Fruit fly (Drosophila melanogaster) whole organism, wandering third instar larva: Measurements from ENCODE around the gene neo.

Experiments
- Abd-B ChIP-seq: fragments of >200 bp; optimal IDR thresholded peaks from 2 replicates; lab custom pipeline; 2017; ENCODE audit warnings: missing biosample characterization, missing genetic modification characterization
- CG9705 ChIP-seq: fragments of 200-800 bp; sonication (Bioruptor generic); optimal IDR thresholded peaks from 2 replicates; lab custom pipeline; 2018; ENCODE audit warnings: missing biosample characterization, mild to moderate bottlenecking, missing genetic modification characterization
- Dfd ChIP-seq: fragments of >200 bp; optimal IDR thresholded peaks from 2 replicates; lab custom pipeline; 2017; ENCODE audit warnings: missing biosample characterization, missing genetic modification characterization
- Dif ChIP-seq: fragments of 200-275, 200-300 bp; sonication (Bioruptor generic); optimal IDR thresholded peaks from 2 replicates; lab custom pipeline; 2018; ENCODE audit warnings: missing biosample characterization, missing genetic modification characterization; ENCODE audit not compliant: partially characterized antibody
- GATAd ChIP-seq: sonication (Bioruptor generic); optimal IDR thresholded peaks from 2 replicates; lab custom pipeline; 2016; ENCODE audit warnings: missing biosample characterization, missing genetic modification characterization
- HLH106 ChIP-seq: fragments of 200-800 bp; optimal IDR thresholded peaks from 3 replicates; lab custom pipeline; 2019; ENCODE audit warnings: missing biosample characterization, mild to moderate bottlenecking, missing genetic modification characterization, moderate library complexity
- Hnf4 ChIP-seq: fragments of 200-800 bp; sonication (Bioruptor generic); optimal IDR thresholded peaks from 2 replicates; lab custom pipeline; 2016; ENCODE audit warnings: missing biosample characterization, mild to moderate bottlenecking, missing genetic modification characterization
- Jra ChIP-seq: sonication (Bioruptor generic); optimal IDR thresholded peaks from 2 replicates; lab custom pipeline; 2016; ENCODE audit warnings: missing biosample characterization, missing genetic modification characterization
- Myc ChIP-seq: fragments of >200 bp; optimal IDR thresholded peaks from 2 replicates; lab custom pipeline; 2017
- N ChIP-seq: fragments of >200 bp; optimal IDR thresholded peaks from 2 replicates; lab custom pipeline; 2018; ENCODE audit warnings: missing biosample characterization, missing external identifiers, missing genetic modification characterization
- OdsH ChIP-seq: fragments of 200-800 bp; sonication (Bioruptor generic); optimal IDR thresholded peaks from 2 replicates; lab custom pipeline; 2016; ENCODE audit warnings: missing biosample characterization, mild to moderate bottlenecking, missing genetic modification characterization
- Rel ChIP-seq, 2 experiments: fragments of 200-800 bp; sonication (Bioruptor generic) in 1 of 2; optimal IDR thresholded peaks; 2 replicates in 1 of 2; 3 replicates in 1 of 2; lab custom pipeline; 2016 to 2019; ENCODE audit warnings: mild to moderate bottlenecking in 2 of 2, missing biosample characterization in 2 of 2, missing genetic modification characterization in 2 of 2, moderate library complexity in 1 of 2
- Sp1 ChIP-seq: fragments of 200-800 bp; sonication (Bioruptor generic); optimal IDR thresholded peaks from 3 replicates; lab custom pipeline; 2019; ENCODE audit warnings: missing biosample characterization, mild to moderate bottlenecking, missing genetic modification characterization, moderate library complexity
- br ChIP-seq: fragments of 200-800 bp; sonication (Bioruptor generic); optimal IDR thresholded peaks from 2 replicates; lab custom pipeline; 2016; ENCODE audit warnings: missing biosample characterization, missing genetic modification characterization
- brk ChIP-seq: fragments of 200-800 bp; sonication (Bioruptor generic); optimal IDR thresholded peaks from 2 replicates; lab custom pipeline; 2016; ENCODE audit warnings: missing biosample characterization, mild to moderate bottlenecking, missing genetic modification characterization
- dl ChIP-seq, 2 experiments: fragments of 175-275, 200-275 bp in 1 of 2; fragments of 200-275 bp in 1 of 2; sonication (Bioruptor generic); optimal IDR thresholded peaks; lab custom pipeline; 2018; ENCODE audit warnings: mild to moderate bottlenecking in 2 of 2, missing biosample characterization in 2 of 2, missing genetic modification characterization in 2 of 2, moderate library complexity in 2 of 2; ENCODE audit not compliant: partially characterized antibody in 2 of 2, insufficient read depth in 1 of 2
- dmrt93B ChIP-seq: fragments of 200-800 bp; sonication (Bioruptor generic); optimal IDR thresholded peaks from 2 replicates; lab custom pipeline; 2018; ENCODE audit warnings: missing biosample characterization, mild to moderate bottlenecking, missing genetic modification characterization
- dsf ChIP-seq: sonication (Bioruptor generic); optimal IDR thresholded peaks from 2 replicates; lab custom pipeline; 2016; ENCODE audit warnings: missing biosample characterization, missing genetic modification characterization, borderline replicate concordance
- ey ChIP-seq: fragments of 200-800 bp; sonication (Bioruptor generic); optimal IDR thresholded peaks from 2 replicates; lab custom pipeline; 2016; ENCODE audit warnings: missing biosample characterization, missing genetic modification characterization
- foxo ChIP-seq, 2 experiments: fragments of 200-800 bp; sonication (Bioruptor generic); optimal IDR thresholded peaks; 2 replicates in 1 of 2; 3 replicates in 1 of 2; lab custom pipeline; 2016 to 2017; ENCODE audit warnings: missing biosample characterization in 2 of 2, missing genetic modification characterization in 2 of 2
- fru ChIP-seq: fragments of 200-800 bp; sonication (Bioruptor generic); optimal IDR thresholded peaks from 3 replicates; lab custom pipeline; 2016; ENCODE audit warnings: missing biosample characterization, mild to moderate bottlenecking, missing genetic modification characterization
- h ChIP-seq: fragments of 200-800 bp; sonication (Bioruptor generic); optimal IDR thresholded peaks from 3 replicates; lab custom pipeline; 2016; ENCODE audit warnings: missing biosample characterization, mild to moderate bottlenecking, missing genetic modification characterization
- jim ChIP-seq: fragments of 175-275, 200-325 bp; sonication (Bioruptor generic); optimal IDR thresholded peaks from 2 replicates; lab custom pipeline; 2016; ENCODE audit warnings: missing biosample characterization, mild to moderate bottlenecking, missing genetic modification characterization
- pan ChIP-seq: fragments of >200 bp; optimal IDR thresholded peaks from 2 replicates; lab custom pipeline; 2017
- psq ChIP-seq: fragments of 200-800 bp; sonication (Bioruptor generic); optimal IDR thresholded peaks from 3 replicates; lab custom pipeline; 2017; ENCODE audit warnings: missing biosample characterization, mild to moderate bottlenecking, missing genetic modification characterization, moderate library complexity
- rgr ChIP-seq: fragments of 200-800 bp; sonication (Bioruptor generic); optimal IDR thresholded peaks from 3 replicates; lab custom pipeline; 2016; ENCODE audit warnings: missing biosample characterization, mild to moderate bottlenecking, missing genetic modification characterization
- sage ChIP-seq: fragments of 200-800 bp; sonication (Bioruptor generic); optimal IDR thresholded peaks from 2 replicates; lab custom pipeline; 2016; ENCODE audit warnings: missing biosample characterization, mild to moderate bottlenecking, missing genetic modification characterization
- sv ChIP-seq: fragments of 200-800 bp; sonication (Bioruptor generic); optimal IDR thresholded peaks from 3 replicates; lab custom pipeline; 2016; ENCODE audit warnings: missing biosample characterization, missing genetic modification characterization
- tai ChIP-seq: sonication (Bioruptor generic); optimal IDR thresholded peaks from 2 replicates; lab custom pipeline; 2016; ENCODE audit warnings: missing biosample characterization, missing genetic modification characterization
- usp ChIP-seq: fragments of >200 bp; optimal IDR thresholded peaks from 2 replicates; lab custom pipeline; 2017; ENCODE audit warnings: missing biosample characterization, missing genetic modification characterization
- woc ChIP-seq: sonication (Bioruptor generic); optimal IDR thresholded peaks from 2 replicates; lab custom pipeline; 2016; ENCODE audit warnings: missing biosample characterization, mild to moderate bottlenecking, missing genetic modification characterization

The neo gene

dm6 chr3R:29775755-29776686 lies 42.9 kb upstream of the neo start:
- TF ChIP-seq tai (GFP tag; lab: Kevin White, UChicago), result no peak
- no peak for TF ChIP-seq jim (GFP tag; lab: Kevin White, UChicago)
- TF ChIP-seq dmrt93B (GFP tag; lab: Kevin White, UChicago), result no peak
- TF ChIP-seq Rel (GFP tag; optimal IDR thresholded peaks at IDR 0.05; lab: Kevin White, UChicago), result no peak
- peak; percentile 98 for TF ChIP-seq Rel (tag; optimal IDR thresholded peaks at IDR 0.05; lab: Kevin White, UChicago)
- peak in 1 of 2 experiments; percentile 9 for TF ChIP-seq foxo (GFP tag; optimal IDR thresholded peaks at IDR 0.05; lab: Kevin White, UChicago)
- TF ChIP-seq N (GFP tag; lab: Kevin White, UChicago), result no peak
- peak; percentile 63 for TF ChIP-seq h (GFP tag; lab: Kevin White, UChicago)
- no peak for TF ChIP-seq OdsH (GFP tag; lab: Kevin White, UChicago)
- TF ChIP-seq usp (GFP tag; lab: Kevin White, UChicago), result no peak
- TF ChIP-seq CG9705, result no peak
- TF ChIP-seq, all 38 proteins: peak for 3

DNA sequence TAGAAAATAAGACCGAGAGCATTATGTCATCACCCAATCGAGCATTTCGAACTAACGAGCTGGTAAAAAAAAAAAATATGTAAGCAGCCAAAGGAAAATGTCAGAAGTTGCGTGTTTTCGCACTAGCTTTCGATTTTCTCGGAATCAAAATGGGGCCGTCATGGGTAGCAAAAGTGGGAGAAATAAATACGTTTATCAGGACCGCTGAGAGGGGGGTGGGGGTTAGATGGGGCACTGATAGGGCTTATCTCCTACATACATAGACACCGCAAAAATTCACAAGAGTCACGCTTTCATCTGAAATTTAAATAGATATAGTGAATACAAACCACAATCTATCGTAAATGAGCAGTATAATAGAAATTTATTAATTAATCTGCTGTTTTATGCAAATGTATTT lies 41.7 kb upstream of the neo start:
- TF ChIP-seq Hnf4 (GFP tag; lab: Kevin White, UChicago) (no peak), dl (GFP tag; optimal IDR thresholded peaks at IDR 0.05; lab: Kevin White, UChicago; ENCODE audit: insufficient read depth in 1 of 2, partially characterized antibody in 2 of 2) (no peak), Abd-B (GFP tag; lab: Kevin White, UChicago) (no peak), Sp1 (no peak), dsf (GFP tag; lab: Kevin White, UChicago) (no peak), br (GFP tag; lab: Kevin White, UChicago) (no peak), sage (GFP tag; lab: Kevin White, UChicago) (no peak), Dfd (no peak), GATAd (no peak), OdsH (GFP tag; lab: Kevin White, UChicago) (no peak)

dm6 chr3R:29778139-29778984 lies 40.6 kb upstream of the neo start:
- TF ChIP-seq brk (GFP tag; lab: Kevin White, UChicago) (peak; percentile 0), psq (GFP tag; lab: Kevin White, UChicago) (peak; percentile 34), Sp1 (peak; percentile 17), fru (GFP tag; lab: Kevin White, UChicago) (peak; percentile 54), pan (lab: Kevin White, UChicago) (peak; percentile 38), dmrt93B (GFP tag; lab: Kevin White, UChicago) (peak; percentile 14), Jra (GFP tag; lab: Kevin White, UChicago) (peak; percentile 49), rgr (GFP tag; lab: Kevin White, UChicago) (peak; percentile 41), Dfd (peak; percentile 57), woc (GFP tag; lab: Kevin White, UChicago) (peak; percentile 86), br (GFP tag; lab: Kevin White, UChicago) (peak; percentile 53), Rel (GFP tag; optimal IDR thresholded peaks at IDR 0.05; lab: Kevin White, UChicago) (no peak), Rel (tag; optimal IDR thresholded peaks at IDR 0.05; lab: Kevin White, UChicago) (peak; percentile 83), sv (no peak), HLH106 (tag; lab: Kevin White, UChicago) (peak; percentile 28), h (GFP tag; lab: Kevin White, UChicago) (peak; percentile 33), OdsH (GFP tag; lab: Kevin White, UChicago) (peak; percentile 29), Dif (no peak), foxo (GFP tag; optimal IDR thresholded peaks at IDR 0.05; lab: Kevin White, UChicago) (peak in 1 of 2 experiments; percentile 45), ey (GFP tag; lab: Kevin White, UChicago) (peak; percentile 39), sage (GFP tag; lab: Kevin White, UChicago) (no peak), Myc (lab: Kevin White, UChicago) (no peak), Abd-B (GFP tag; lab: Kevin White, UChicago) (no peak)
